Worm (Caenorhabditis elegans): ENCODE measurements around the gene lgc-4.

ce11 chrX:9261626-9262189 lies 19.7 kb upstream of the lgc-4 start:
- TF ChIP-seq zag-1 (tag; optimal IDR thresholded peaks at IDR 0.05) (no peak), fos-1 (tag; optimal IDR thresholded peaks at IDR 0.05) (no peak), nhr-11 (tag; optimal IDR thresholded peaks at IDR 0.05) (no peak), unc-62 (GFP tag; optimal IDR thresholded peaks at IDR 0.05) (no peak), aly-2 (tag; optimal IDR thresholded peaks at IDR 0.05) (no peak), ceh-82 (tag; optimal IDR thresholded peaks at IDR 0.05) (no peak), nhr-12 (tag; optimal IDR thresholded peaks at IDR 0.05) (no peak), ztf-11 (tag; optimal IDR thresholded peaks at IDR 0.05) (no peak), snpc-4 (tag; optimal IDR thresholded peaks at IDR 0.05) (no peak), nhr-237 (tag; optimal IDR thresholded peaks at IDR 0.05) (no peak), lin-11 (tag; optimal IDR thresholded peaks at IDR 0.05) (no peak)

All from whole organism, L2 larva.